Fruit fly (Drosophila melanogaster): ENCODE results near the gene CG33648.

The CG33648 gene

dm6 chr2L:14500383-14500782, 23.7 kb upstream of the CG33648 start (continued):
- TF ChIP-seq NfI (GFP tag; optimal IDR thresholded peaks at IDR 0.05) (peak; percentile 36), run (tag; optimal IDR thresholded peaks at IDR 0.05) (no peak), CG10565 (GFP tag; optimal IDR thresholded peaks at IDR 0.05) (no peak), CG1647 (GFP tag; optimal IDR thresholded peaks at IDR 0.05) (no peak), Taf1 (GFP tag; IDR thresholded peaks at IDR 0.05) (peak; percentile 47; the same call in 1 of the 2 replicates), CG10209 (GFP tag; optimal IDR thresholded peaks at IDR 0.05) (peak; percentile 68), Doc2 (GFP tag; IDR thresholded peaks at IDR 0.05) (no peak), exex (tag; optimal IDR thresholded peaks at IDR 0.05) (peak; percentile 16), tna (GFP tag; IDR thresholded peaks at IDR 0.05; ENCODE audit: partially characterized antibody) (no peak), CG30431 (GFP tag; optimal IDR thresholded peaks at IDR 0.05) (peak; percentile 18), Dip3 (GFP tag; optimal IDR thresholded peaks at IDR 0.05) (no peak), CG9876 (GFP tag; optimal IDR thresholded peaks at IDR 0.05) (no peak), CTCF (GFP tag; optimal IDR thresholded peaks at IDR 0.05) (no peak), Atf-2 (GFP tag; optimal IDR thresholded peaks at IDR 0.05) (no peak), ATbp (GFP tag; optimal IDR thresholded peaks at IDR 0.05) (peak; percentile 56), CG17359 (tag; optimal IDR thresholded peaks at IDR 0.05) (peak; percentile 77), odd (GFP tag; optimal IDR thresholded peaks at IDR 0.05) (peak; percentile 52), inv (GFP tag; IDR thresholded peaks at IDR 0.05; ENCODE audit: partially characterized antibody) (no peak), Mes4 (GFP tag; optimal IDR thresholded peaks at IDR 0.05) (peak; percentile 49), tap (tag; optimal IDR thresholded peaks at IDR 0.05) (peak; percentile 52), CG6683 (GFP tag; optimal IDR thresholded peaks at IDR 0.05) (no peak), tgo (GFP tag; IDR thresholded peaks at IDR 0.05) (peak; percentile 56), dysf (GFP tag; IDR thresholded peaks at IDR 0.05) (peak; percentile 70), Poxn (GFP tag; IDR thresholded peaks at IDR 0.05) (no peak), HLHmδ (GFP tag; optimal IDR thresholded peaks at IDR 0.05) (no peak), CG15601 (tag; optimal IDR thresholded peaks at IDR 0.05) (peak; percentile 69), CG6175 (GFP tag; IDR thresholded peaks at IDR 0.05) (no peak), Antp (GFP tag; optimal IDR thresholded peaks at IDR 0.05) (no peak), Mad (GFP tag; optimal IDR thresholded peaks at IDR 0.05) (peak; percentile 3), CG5953 (GFP tag; IDR thresholded peaks at IDR 0.05) (peak; percentile 43; the same call in 1 of the 2 replicates), CG17361 (GFP tag; IDR thresholded peaks at IDR 0.05) (peak; percentile 69), Mrtf (GFP tag; IDR thresholded peaks at IDR 0.05) (no peak), H15 (GFP tag; IDR thresholded peaks at IDR 0.05) (peak; percentile 71), seq (GFP tag; IDR thresholded peaks at IDR 0.05) (peak; percentile 50; the same call in 1 of the 2 replicates), CG10431 (GFP tag; optimal IDR thresholded peaks at IDR 0.05) (no peak), hth (optimal IDR thresholded peaks at IDR 0.05) (no peak), CG10979 (tag; optimal IDR thresholded peaks at IDR 0.05) (peak; percentile 81), ewg (GFP tag; optimal IDR thresholded peaks at IDR 0.05) (peak; percentile 50), dan (GFP tag; IDR thresholded peaks at IDR 0.05) (no peak), aop (GFP tag; IDR thresholded peaks at IDR 0.05) (no peak), hb (GFP tag; IDR thresholded peaks at IDR 0.05; ENCODE audit: partially characterized antibody) (no peak), trh (GFP tag; optimal IDR thresholded peaks at IDR 0.05) (no peak), Hr39 (optimal IDR thresholded peaks at IDR 0.05) (no peak), Rfx (GFP tag; IDR thresholded peaks at IDR 0.05) (peak; percentile 59), CG10274 (GFP tag; optimal IDR thresholded peaks at IDR 0.05) (peak; percentile 33), CG16813 (GFP tag; IDR thresholded peaks at IDR 0.05; ENCODE audit: partially characterized antibody) (no peak), Drgx (GFP tag; IDR thresholded peaks at IDR 0.05) (no peak), CG8388 (GFP tag; optimal IDR thresholded peaks at IDR 0.05) (peak; percentile 73), CG10321 (GFP tag; IDR thresholded peaks at IDR 0.05) (0 out of 2 replicates have a peak, but pooled peaks have one; percentile 15), org-1 (GFP tag; optimal IDR thresholded peaks at IDR 0.05) (peak; percentile 58), CG8924 (tag; optimal IDR thresholded peaks at IDR 0.05) (peak; percentile 77), Kr (GFP tag; optimal IDR thresholded peaks at IDR 0.05) (peak; percentile 21), Sox102F (GFP tag; optimal IDR thresholded peaks at IDR 0.05) (peak; percentile 81)

Data from whole organism, embryonic.